Worm (Caenorhabditis elegans) whole organism, midembryonic: ENCODE measurements around the gene C39E9.7.

ENCODE experiments used
- T22C8.4 ChIP-seq: fragments of 200-800 bp; sonication (Bioruptor generic); IDR thresholded peaks from 2 replicates; pipeline ENCODE4 v1.3.6; 2022; ENCODE audit warnings: missing genetic modification characterization, missing compliant biosample characterization
- cog-1 ChIP-seq: sonication (generic microtip); optimal IDR thresholded peaks from 2 replicates; lab custom pipeline; 2016; ENCODE audit warnings: missing genetic modification characterization, missing compliant biosample characterization
- flt-1 ChIP-seq: fragments of 200-800 bp; sonication (Bioruptor generic); IDR thresholded peaks from 2 replicates; pipeline ENCODE4 v1.3.6; 2022; ENCODE audit warnings: missing genetic modification characterization, missing compliant biosample characterization
- klf-2 ChIP-seq: fragments of 200-800 bp; sonication (Bioruptor generic); conservative IDR thresholded peaks from 2 replicates; pipeline ENCODE4 v1.3.6; 2022; ENCODE audit warnings: missing genetic modification reagents, missing genetic modification characterization, missing compliant biosample characterization
- med-1 ChIP-seq: sonication (generic microtip); optimal IDR thresholded peaks from 2 replicates; lab custom pipeline; 2017; ENCODE audit warnings: missing genetic modification characterization, mild to moderate bottlenecking, missing compliant biosample characterization, antibody characterized with exemption, missing genetic modification reagents; ENCODE audit not compliant: insufficient read depth
- ref-1 ChIP-seq: fragments of 200-800 bp; sonication (Bioruptor generic); conservative IDR thresholded peaks from 2 replicates; pipeline ENCODE4 v1.3.6; 2022; ENCODE audit warnings: missing genetic modification reagents, missing genetic modification characterization, missing compliant biosample characterization
- tab-1 ChIP-seq: fragments of 200-800 bp; sonication (Bioruptor generic); IDR thresholded peaks from 2 replicates; pipeline ENCODE4 v1.3.6; 2022; ENCODE audit warnings: missing genetic modification characterization, missing compliant biosample characterization
- ztf-23 ChIP-seq: fragments of 200-800 bp; sonication (Bioruptor generic); IDR thresholded peaks from 2 replicates; pipeline ENCODE4 v1.3.6; 2022; ENCODE audit warnings: missing genetic modification reagents, missing genetic modification characterization, missing compliant biosample characterization
- ztf-29 ChIP-seq: fragments of 200-800 bp; sonication (Bioruptor generic); IDR thresholded peaks from 2 replicates; pipeline ENCODE4 v1.3.6; 2022; ENCODE audit warnings: missing genetic modification reagents, missing genetic modification characterization, missing compliant biosample characterization

C39E9.7 gene

ce11 chrIV:13107359-13107758 lies 30.8 kb upstream of the C39E9.7 start, which contains the start of gene B0564.2:
Gene B0564.2, plus strand, starts transcription at chrIV:13107659.
- TF ChIP-seq klf-2 (GFP tag; lab: Robert Waterston, UW) (no peak), ztf-23 (no peak), tab-1 (GFP tag; lab: Robert Waterston, UW) (no peak), ref-1 (GFP tag; lab: Robert Waterston, UW) (no peak), med-1 (GFP tag; lab: Kevin White, UChicago) (no peak), flt-1 (GFP tag; lab: Robert Waterston, UW) (no peak), cog-1 (no peak), T22C8.4 (GFP tag; lab: Robert Waterston, UW) (no peak), ztf-29 (no peak)

- TF ChIP-seq ref-1 (GFP tag; lab: Robert Waterston, UW) (no peak), T22C8.4 (GFP tag; lab: Robert Waterston, UW) (no peak), cog-1 (no peak), med-1 (GFP tag; lab: Kevin White, UChicago) (no peak), ztf-23 (no peak), klf-2 (GFP tag; lab: Robert Waterston, UW) (no peak), flt-1 (GFP tag; lab: Robert Waterston, UW) (no peak), ztf-29 (no peak), tab-1 (GFP tag; lab: Robert Waterston, UW) (no peak)
These were observed 28.4 kb upstream of the C39E9.7 start, which contains the start of gene rde-11 for ce11 chrIV:13104900-13105299. Gene rde-11, plus strand, starts transcription at chrIV:13105200.

- TF ChIP-seq med-1 (GFP tag; lab: Kevin White, UChicago) (no peak), ztf-23 (no peak), cog-1 (no peak), T22C8.4 (GFP tag; lab: Robert Waterston, UW) (no peak), ztf-29 (no peak), tab-1 (GFP tag; lab: Robert Waterston, UW) (no peak), ref-1 (GFP tag; lab: Robert Waterston, UW) (no peak), flt-1 (GFP tag; lab: Robert Waterston, UW) (no peak), klf-2 (GFP tag; lab: Robert Waterston, UW) (no peak)
These were observed 23.9 kb upstream of the C39E9.7 start, which contains the start of gene fask-1 for ce11 chrIV:13100415-13100814. Gene fask-1, plus strand, starts transcription at chrIV:13100715.

- peak; percentile 42 for TF ChIP-seq cog-1
- no peak for TF ChIP-seq flt-1 (GFP tag; lab: Robert Waterston, UW)
- TF ChIP-seq klf-2 (GFP tag; lab: Robert Waterston, UW) = no peak
- TF ChIP-seq ztf-29 = no peak
- TF ChIP-seq ztf-23 = no peak
These were observed 22.1 kb upstream of the C39E9.7 start, which contains the start of the genes dli-1, tin-9.2 and exos-4.1 for ce11 chrIV:13098652-13099051. Gene dli-1, minus strand, starts transcription at chrIV:13098792. Gene tin-9.2, plus strand, starts transcription at chrIV:13098995. Gene exos-4.1, plus strand, starts transcription at chrIV:13098999.

- no peak for TF ChIP-seq ztf-29
- TF ChIP-seq ztf-23 = no peak
- no peak for TF ChIP-seq tab-1 (GFP tag; lab: Robert Waterston, UW)
- no peak for TF ChIP-seq T22C8.4 (GFP tag; lab: Robert Waterston, UW)
- no peak for TF ChIP-seq klf-2 (GFP tag; lab: Robert Waterston, UW)
- no peak for TF ChIP-seq med-1 (GFP tag; lab: Kevin White, UChicago)
- no peak for TF ChIP-seq cog-1
- no peak for TF ChIP-seq flt-1 (GFP tag; lab: Robert Waterston, UW)
- TF ChIP-seq ref-1 (GFP tag; lab: Robert Waterston, UW) = no peak
These were observed 20.3 kb upstream of the C39E9.7 start for ce11 chrIV:13096778-13097177.

ce11 chrIV:13095462-13095861 lies 18.9 kb upstream of the C39E9.7 start, which contains the start of gene rfc-3:
Gene rfc-3, plus strand, starts transcription at chrIV:13095762.
- no peak for TF ChIP-seq ztf-23
- TF ChIP-seq med-1 (GFP tag; lab: Kevin White, UChicago) = no peak
- no peak for TF ChIP-seq ref-1 (GFP tag; lab: Robert Waterston, UW)
- no peak for TF ChIP-seq cog-1
- no peak for TF ChIP-seq flt-1 (GFP tag; lab: Robert Waterston, UW)
- TF ChIP-seq ztf-29 = no peak
- TF ChIP-seq T22C8.4 (GFP tag; lab: Robert Waterston, UW) = no peak
- TF ChIP-seq tab-1 (GFP tag; lab: Robert Waterston, UW) = no peak
- no peak for TF ChIP-seq klf-2 (GFP tag; lab: Robert Waterston, UW)

ce11 chrIV:13093677-13094076 lies 17.2 kb upstream of the C39E9.7 start, which contains the start of the genes prcc-1 and C39E9.12:
Gene prcc-1, minus strand, starts transcription at chrIV:13093795.
Gene C39E9.12, plus strand, starts transcription at chrIV:13094007.
- TF ChIP-seq ref-1 (GFP tag; lab: Robert Waterston, UW) = no peak
- TF ChIP-seq T22C8.4 (GFP tag; lab: Robert Waterston, UW) = peak; percentile 75

- no peak for TF ChIP-seq flt-1 (GFP tag; lab: Robert Waterston, UW)
- TF ChIP-seq klf-2 (GFP tag; lab: Robert Waterston, UW) = no peak
- no peak for TF ChIP-seq med-1 (GFP tag; lab: Kevin White, UChicago)
These were observed 14.4 kb upstream of the C39E9.7 start, which contains the start of gene col-132 for ce11 chrIV:13090967-13091366. Gene col-132, minus strand, starts transcription at chrIV:13091067.

- TF ChIP-seq med-1 (GFP tag; lab: Kevin White, UChicago) = no peak
- TF ChIP-seq tab-1 (GFP tag; lab: Robert Waterston, UW) = 0 out of 2 replicates have a peak, but pooled peaks have one; percentile 47
These were observed 13.2 kb upstream of the C39E9.7 start for ce11 chrIV:13089671-13090242.

ce11 chrIV:13086705-13087104 lies 10.2 kb upstream of the C39E9.7 start, which contains the start of gene spin-2:
Gene spin-2, plus strand, starts transcription at chrIV:13087005.
- TF ChIP-seq cog-1 (no peak), T22C8.4 (GFP tag; lab: Robert Waterston, UW) (no peak), tab-1 (GFP tag; lab: Robert Waterston, UW) (no peak), ztf-29 (no peak), ztf-23 (no peak), klf-2 (GFP tag; lab: Robert Waterston, UW) (no peak), flt-1 (GFP tag; lab: Robert Waterston, UW) (no peak), ref-1 (GFP tag; lab: Robert Waterston, UW) (no peak), med-1 (GFP tag; lab: Kevin White, UChicago) (no peak)
